Worm (Caenorhabditis elegans) whole organism, L2 larva: Measurements from ENCODE around the gene fbxc-24.

Experiments
- C34F6.9 ChIP-seq: fragments of 150-350 bp; optimal IDR thresholded peaks from 2 replicates; lab custom pipeline; 2014; ENCODE audit warnings: missing biosample characterization, missing genetic modification characterization
- F13H6.1 ChIP-seq: sonication (generic microtip); optimal IDR thresholded peaks from 2 replicates; lab custom pipeline; 2016; ENCODE audit warnings: missing genetic modification characterization, missing compliant biosample characterization
- R02D3.7 ChIP-seq: fragments of 150-350 bp; optimal IDR thresholded peaks from 2 replicates; lab custom pipeline; 2014; ENCODE audit warnings: missing biosample characterization, missing genetic modification characterization
- Y55F3AM.14 ChIP-seq: fragments of 200-800 bp; sonication (Bioruptor generic); optimal IDR thresholded peaks from 2 replicates; lab custom pipeline; 2018; ENCODE audit warnings: mild to moderate bottlenecking, missing genetic modification characterization, missing compliant biosample characterization
- aly-2 ChIP-seq: fragments of 150-350 bp; optimal IDR thresholded peaks from 2 replicates; lab custom pipeline; 2014; ENCODE audit warnings: missing biosample characterization, missing genetic modification characterization
- crh-2 ChIP-seq: sonication (generic microtip); optimal IDR thresholded peaks from 2 replicates; lab custom pipeline; 2017; ENCODE audit warnings: missing biosample characterization, missing genetic modification characterization
- dmd-4 ChIP-seq: sonication (generic microtip); optimal IDR thresholded peaks from 2 replicates; lab custom pipeline; 2017; ENCODE audit warnings: missing biosample characterization, missing genetic modification characterization
- elt-1 ChIP-seq: fragments of 150-350 bp; optimal IDR thresholded peaks from 2 replicates; lab custom pipeline; 2014; ENCODE audit warnings: missing biosample characterization, missing genetic modification characterization
- gmeb-1 ChIP-seq: fragments of 150-350 bp; optimal IDR thresholded peaks from 2 replicates; lab custom pipeline; 2014; ENCODE audit warnings: missing biosample characterization, missing genetic modification characterization
- lin-11 ChIP-seq: fragments of 150-350 bp; sonication (generic microtip); optimal IDR thresholded peaks from 2 replicates; lab custom pipeline; 2014; ENCODE audit warnings: missing biosample characterization, missing genetic modification characterization, inconsistent platforms, mixed read lengths
- lin-13 ChIP-seq: fragments of 150-350 bp; optimal IDR thresholded peaks from 2 replicates; lab custom pipeline; 2014; ENCODE audit warnings: missing biosample characterization, missing genetic modification reagents, missing genetic modification characterization
- lin-39 ChIP-seq: fragments of 150-350 bp; optimal IDR thresholded peaks from 2 replicates; lab custom pipeline; 2014; ENCODE audit warnings: missing biosample characterization, missing genetic modification reagents, missing genetic modification characterization
- lsy-2 ChIP-seq, 2 experiments: fragments of 150-350 bp in 1 of 2; sonication (generic microtip) in 1 of 2; optimal IDR thresholded peaks; 2 replicates each; lab custom pipeline; 2014 to 2017; ENCODE audit warnings: missing biosample characterization in 2 of 2, missing genetic modification characterization in 2 of 2
- nhr-10 ChIP-seq: sonication (generic microtip); optimal IDR thresholded peaks from 2 replicates; lab custom pipeline; 2017; ENCODE audit warnings: missing biosample characterization, missing genetic modification characterization
- nhr-12 ChIP-seq: fragments of 150-350 bp; optimal IDR thresholded peaks from 2 replicates; lab custom pipeline; 2014; ENCODE audit warnings: missing biosample characterization, missing genetic modification characterization
- nhr-21 ChIP-seq: fragments of 150-350 bp; optimal IDR thresholded peaks from 2 replicates; lab custom pipeline; 2014; ENCODE audit warnings: missing biosample characterization, missing genetic modification characterization
- nhr-237 ChIP-seq: fragments of 150-350 bp; optimal IDR thresholded peaks from 2 replicates; lab custom pipeline; 2014; ENCODE audit warnings: missing biosample characterization, missing genetic modification characterization
- nhr-25 ChIP-seq: fragments of 150-350 bp; sonication (generic microtip); optimal IDR thresholded peaks from 3 replicates; lab custom pipeline; 2014; ENCODE audit warnings: missing biosample characterization, missing genetic modification characterization
- peb-1 ChIP-seq: fragments of 150-350 bp; optimal IDR thresholded peaks from 2 replicates; lab custom pipeline; 2014; ENCODE audit warnings: missing biosample characterization, missing genetic modification characterization
- skn-1 ChIP-seq: sonication (generic microtip); optimal IDR thresholded peaks from 2 replicates; lab custom pipeline; 2017; ENCODE audit warnings: missing biosample characterization, missing genetic modification characterization
- sma-3 ChIP-seq: sonication (generic microtip); optimal IDR thresholded peaks from 2 replicates; lab custom pipeline; 2016; ENCODE audit warnings: missing genetic modification reagents, missing genetic modification characterization, missing compliant biosample characterization
- snpc-4 ChIP-seq: fragments of 150-350 bp; optimal IDR thresholded peaks from 2 replicates; lab custom pipeline; 2014; ENCODE audit warnings: missing biosample characterization, missing genetic modification characterization
- unc-62 ChIP-seq: fragments of 150-350 bp; optimal IDR thresholded peaks from 2 replicates; lab custom pipeline; 2014; ENCODE audit warnings: missing biosample characterization, missing genetic modification reagents, missing genetic modification characterization
- zag-1 ChIP-seq: fragments of 150-350 bp; optimal IDR thresholded peaks from 2 replicates; lab custom pipeline; 2014; ENCODE audit warnings: missing biosample characterization, missing genetic modification characterization
- ztf-11 ChIP-seq: sonication (generic microtip); optimal IDR thresholded peaks from 2 replicates; lab custom pipeline; 2017; ENCODE audit warnings: missing biosample characterization, missing genetic modification characterization
- ztf-4 ChIP-seq: fragments of 150-350 bp; optimal IDR thresholded peaks from 2 replicates; lab custom pipeline; 2014; ENCODE audit warnings: missing biosample characterization, missing genetic modification characterization

The fbxc-24 gene

DNA sequence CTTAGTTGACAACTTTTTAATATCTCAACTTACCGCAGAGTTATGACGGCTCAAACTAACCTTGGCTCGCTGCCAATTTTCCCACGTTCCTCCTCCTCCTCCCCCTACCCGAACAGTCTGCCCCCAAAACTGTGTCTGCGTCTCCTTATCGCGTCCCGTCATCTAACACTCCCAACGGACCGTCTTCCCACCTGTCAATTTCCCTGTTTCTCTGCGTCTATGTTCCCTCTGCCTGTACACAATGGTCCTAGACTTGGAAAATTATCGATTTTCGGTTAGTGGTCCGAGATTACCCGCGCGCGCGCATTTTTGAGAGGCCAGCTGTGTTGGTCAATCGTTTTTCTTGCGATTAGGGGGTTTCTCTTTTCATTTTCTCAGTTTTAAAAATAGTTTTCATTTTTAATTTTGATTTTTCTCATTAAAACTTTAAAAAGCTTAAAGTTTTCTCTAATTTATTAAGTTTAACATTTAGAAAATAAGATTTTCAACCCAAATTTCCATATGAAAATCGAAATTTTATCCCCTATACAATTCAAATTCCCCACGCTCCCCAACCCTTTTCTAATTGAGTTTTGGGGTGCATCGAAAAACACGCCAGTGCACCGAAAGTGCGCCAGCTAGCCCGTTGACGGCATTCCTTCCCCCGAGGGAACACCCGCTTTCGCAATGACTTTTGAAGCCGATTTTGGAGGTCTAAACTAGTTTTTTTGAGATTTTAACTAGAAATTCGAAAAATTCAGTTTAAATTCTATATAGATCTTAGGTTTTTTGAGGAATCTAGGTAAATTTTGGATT lies 36.3 kb downstream of the fbxc-24 start, which contains the start of gene alg-2 (continued):
- TF ChIP-seq F13H6.1 (tag; lab: Kevin White, UChicago) (peak; percentile 26), lin-11 (tag; lab: Kevin White, UChicago) (no peak), nhr-21 (tag; lab: Kevin White, UChicago) (no peak), snpc-4 (tag; lab: Kevin White, UChicago) (no peak), nhr-237 (tag; lab: Kevin White, UChicago) (no peak)

- TF ChIP-seq Y55F3AM.14 (GFP tag; lab: Kevin White, UChicago) (no peak), nhr-10 (tag; lab: Kevin White, UChicago) (no peak), lin-39 (tag; lab: Kevin White, UChicago) (no peak), peb-1 (tag; lab: Kevin White, UChicago) (no peak), sma-3 (GFP tag; lab: Kevin White, UChicago) (no peak), nhr-25 (tag; lab: Kevin White, UChicago) (no peak), R02D3.7 (tag; lab: Kevin White, UChicago) (no peak), dmd-4 (tag; lab: Kevin White, UChicago) (no peak), lin-13 (GFP tag; lab: Kevin White, UChicago) (no peak), elt-1 (no peak), gmeb-1 (tag; lab: Kevin White, UChicago) (no peak)
Measured at ce11 chrII:869316-869715, 40.1 kb downstream of the fbxc-24 start.

DNA sequence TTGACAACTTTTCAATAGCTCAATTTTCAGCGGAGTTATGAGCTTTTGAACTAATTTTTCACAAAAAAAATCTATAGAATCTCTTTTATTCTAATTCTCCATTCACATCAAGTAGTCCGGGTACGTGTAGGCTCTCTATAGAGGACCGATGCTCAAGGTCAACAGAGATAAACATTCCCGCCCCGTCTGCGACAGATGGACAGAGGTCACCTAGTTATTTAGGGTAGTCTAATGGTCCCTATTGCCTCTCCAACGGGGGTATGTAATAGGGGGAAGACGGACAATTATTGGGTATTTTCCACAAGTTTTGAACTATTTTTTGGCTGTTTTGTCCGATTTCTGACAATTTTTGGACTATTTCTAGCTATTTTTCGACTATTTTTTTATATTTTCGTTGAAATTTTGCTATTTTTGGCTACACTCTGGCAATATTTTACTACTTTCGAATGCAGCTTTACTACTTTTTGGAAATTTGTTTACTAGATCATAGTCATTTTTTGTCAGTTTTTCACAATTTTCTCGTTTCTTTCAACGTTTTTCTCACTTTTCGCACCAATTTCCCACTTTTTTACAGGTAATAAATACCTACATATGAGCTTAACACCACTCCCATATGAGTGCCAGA lies 41.1 kb downstream of the fbxc-24 start, which contains the start of gene fbxc-51:
TSS of gene fbxc-51 (plus strand) at position 575 of the 625 bp plus-strand sequence.
- no peak for TF ChIP-seq C34F6.9 (tag; lab: Kevin White, UChicago)
- no peak for TF ChIP-seq ztf-11
- no peak for TF ChIP-seq gmeb-1 (tag; lab: Kevin White, UChicago)
- no peak for TF ChIP-seq R02D3.7 (tag; lab: Kevin White, UChicago)
- TF ChIP-seq nhr-12 (tag; lab: Kevin White, UChicago) = no peak
- TF ChIP-seq aly-2 (tag; lab: Kevin White, UChicago) = no peak
- TF ChIP-seq lsy-2 (tag; optimal IDR thresholded peaks at IDR 0.05; lab: Kevin White, UChicago) = no peak
- TF ChIP-seq nhr-25 (tag; lab: Kevin White, UChicago) = no peak
- no peak for TF ChIP-seq ztf-4 (tag; lab: Kevin White, UChicago)

DNA sequence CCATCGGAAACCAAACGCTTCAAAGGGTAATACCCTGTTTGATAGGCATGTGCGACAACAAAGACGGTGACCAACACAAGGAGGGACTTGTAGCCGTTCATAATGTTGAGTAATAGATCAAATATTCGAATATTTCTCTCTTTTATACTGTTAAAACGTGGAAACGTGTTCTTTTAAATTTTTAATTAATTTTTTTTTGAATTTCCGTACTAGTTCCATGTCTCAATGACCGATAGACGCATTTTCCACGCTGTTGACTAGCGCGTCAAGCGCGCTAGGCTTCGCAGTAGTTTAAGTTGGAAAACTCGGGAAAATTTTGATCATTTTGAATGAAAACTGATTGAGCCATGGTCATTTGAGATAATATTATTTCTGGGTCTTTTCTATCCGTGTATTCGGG lies 42.7 kb downstream of the fbxc-24 start, which contains the start of gene Y46B2A.3:
TSS of gene Y46B2A.3 (minus strand) at position 101 of the 400 bp plus-strand sequence.
- no peak for TF ChIP-seq skn-1
- no peak for TF ChIP-seq Y55F3AM.14 (GFP tag; lab: Kevin White, UChicago)
- no peak for TF ChIP-seq ztf-11

- no peak for TF ChIP-seq ztf-4 (tag; lab: Kevin White, UChicago)
- TF ChIP-seq unc-62 = no peak
- TF ChIP-seq F13H6.1 (tag; lab: Kevin White, UChicago) = no peak
- TF ChIP-seq skn-1 = no peak
- no peak for TF ChIP-seq nhr-25 (tag; lab: Kevin White, UChicago)
- no peak for TF ChIP-seq crh-2 (tag; lab: Kevin White, UChicago)
- TF ChIP-seq sma-3 (GFP tag; lab: Kevin White, UChicago) = no peak
- no peak for TF ChIP-seq zag-1 (tag; lab: Kevin White, UChicago)
- no peak for TF ChIP-seq gmeb-1 (tag; lab: Kevin White, UChicago)
Measured at ce11 chrII:861564-861963, 47.9 kb downstream of the fbxc-24 start, which contains the start of gene Y46B2A.4. TSS of gene Y46B2A.4 (plus strand) at chrII:861864.
